Worm (Caenorhabditis elegans) whole organism, L3 larva: ENCODE results near the gene acl-14.

Source experiments
- ZK546.5 ChIP-seq: sonication (generic microtip); optimal IDR thresholded peaks from 2 replicates; lab custom pipeline; 2017; ENCODE audit warnings: missing biosample characterization, missing genetic modification characterization
- ama-1 ChIP-seq: fragments of 150-350 bp; optimal IDR thresholded peaks from 2 replicates; lab custom pipeline; 2018
- ceh-16 ChIP-seq: sonication (generic microtip); optimal IDR thresholded peaks from 2 replicates; lab custom pipeline; 2017; ENCODE audit warnings: missing biosample characterization, missing genetic modification characterization
- ceh-9 ChIP-seq: sonication (generic microtip); optimal IDR thresholded peaks from 2 replicates; lab custom pipeline; 2018; ENCODE audit warnings: missing biosample characterization, missing genetic modification characterization
- egl-27 ChIP-seq: sonication (generic microtip); optimal IDR thresholded peaks from 4 replicates; lab custom pipeline; 2017; ENCODE audit warnings: missing biosample characterization, missing genetic modification reagents, missing genetic modification characterization
- egl-5 ChIP-seq: fragments of 150-350 bp; optimal IDR thresholded peaks from 2 replicates; lab custom pipeline; 2017; ENCODE audit warnings: missing biosample characterization, missing genetic modification reagents, missing genetic modification characterization, inconsistent platforms
- elt-3 ChIP-seq, 3 experiments: fragments of 150-350 bp in 1 of 3; sonication (generic microtip) in 2 of 3; optimal IDR thresholded peaks; 2 replicates in 2 of 3; 4 replicates in 1 of 3; lab custom pipeline; 2014 to 2017; ENCODE audit warnings: missing biosample characterization in 3 of 3, missing genetic modification characterization in 3 of 3
- fkh-10 ChIP-seq: sonication (generic microtip); optimal IDR thresholded peaks from 2 replicates; lab custom pipeline; 2017; ENCODE audit warnings: missing biosample characterization, missing genetic modification reagents, missing genetic modification characterization
- fkh-2 ChIP-seq: fragments of 150-350 bp; optimal IDR thresholded peaks from 2 replicates; lab custom pipeline; 2014; ENCODE audit warnings: missing biosample characterization, missing genetic modification reagents, missing genetic modification characterization
- fos-1 ChIP-seq: fragments of 150-350 bp; optimal IDR thresholded peaks from 2 replicates; lab custom pipeline; 2014; ENCODE audit warnings: missing biosample characterization, missing genetic modification characterization
- hmg-11 ChIP-seq: sonication (generic microtip); optimal IDR thresholded peaks from 2 replicates; lab custom pipeline; 2016; ENCODE audit warnings: missing genetic modification characterization, missing compliant biosample characterization
- lin-15B ChIP-seq: fragments of 150-350 bp; optimal IDR thresholded peaks from 2 replicates; lab custom pipeline; 2014; ENCODE audit warnings: missing biosample characterization, missing genetic modification characterization
- lin-39 ChIP-seq: fragments of 150-350 bp; optimal IDR thresholded peaks from 2 replicates; lab custom pipeline; 2018; ENCODE audit warnings: missing biosample characterization, missing genetic modification reagents, missing genetic modification characterization
- lsy-12 ChIP-seq: sonication (generic microtip); optimal IDR thresholded peaks from 2 replicates; lab custom pipeline; 2016; ENCODE audit warnings: mild to moderate bottlenecking, missing genetic modification characterization, missing compliant biosample characterization
- mdl-1 ChIP-seq: fragments of 150-350 bp; optimal IDR thresholded peaks from 2 replicates; lab custom pipeline; 2014; ENCODE audit warnings: missing biosample characterization, missing genetic modification characterization
- mml-1 ChIP-seq: fragments of 150-350 bp; sonication (generic microtip); optimal IDR thresholded peaks from 3 replicates; lab custom pipeline; 2014; ENCODE audit warnings: missing biosample characterization, missing genetic modification characterization
- nfya-1 ChIP-seq: sonication (generic microtip); optimal IDR thresholded peaks from 2 replicates; lab custom pipeline; 2017; ENCODE audit warnings: missing genetic modification characterization, mild to moderate bottlenecking, missing compliant biosample characterization, antibody characterized with exemption, moderate library complexity; ENCODE audit not compliant: insufficient read depth
- nhr-12 ChIP-seq: fragments of 150-350 bp; optimal IDR thresholded peaks from 2 replicates; lab custom pipeline; 2014; ENCODE audit warnings: missing biosample characterization, missing genetic modification characterization
- nhr-23 ChIP-seq: fragments of 150-350 bp; optimal IDR thresholded peaks from 2 replicates; lab custom pipeline; 2014; ENCODE audit warnings: missing biosample characterization, missing genetic modification reagents, missing genetic modification characterization
- nhr-25 ChIP-seq: sonication (generic microtip); optimal IDR thresholded peaks from 2 replicates; lab custom pipeline; 2017; ENCODE audit warnings: missing biosample characterization, missing genetic modification characterization
- nhr-43 ChIP-seq: sonication (generic microtip); optimal IDR thresholded peaks from 2 replicates; lab custom pipeline; 2016; ENCODE audit warnings: mild to moderate bottlenecking, missing genetic modification characterization, missing compliant biosample characterization; ENCODE audit not compliant: poor library complexity, severe bottlenecking
- nhr-77 ChIP-seq: fragments of 150-350 bp; optimal IDR thresholded peaks from 2 replicates; lab custom pipeline; 2014; ENCODE audit warnings: missing biosample characterization, missing genetic modification characterization
- pha-4 ChIP-seq: fragments of 150-350 bp; optimal IDR thresholded peaks from 2 replicates; lab custom pipeline; 2014; ENCODE audit warnings: missing biosample characterization, missing genetic modification reagents, missing genetic modification characterization
- sea-2 ChIP-seq: fragments of 150-350 bp; sonication (generic microtip); optimal IDR thresholded peaks from 4 replicates; lab custom pipeline; 2014; ENCODE audit warnings: missing biosample characterization, missing genetic modification reagents, missing genetic modification characterization
- tbx-2 ChIP-seq: sonication (generic microtip); optimal IDR thresholded peaks from 2 replicates; lab custom pipeline; 2016; ENCODE audit warnings: mild to moderate bottlenecking, missing genetic modification characterization, missing compliant biosample characterization
- unc-39 ChIP-seq: sonication (generic microtip); optimal IDR thresholded peaks from 4 replicates; lab custom pipeline; 2017; ENCODE audit warnings: missing biosample characterization, missing genetic modification characterization
- unc-62 ChIP-seq: fragments of 150-350 bp; sonication (generic microtip); optimal IDR thresholded peaks from 4 replicates; lab custom pipeline; 2014; ENCODE audit warnings: missing biosample characterization, missing genetic modification reagents, missing genetic modification characterization
- zag-1 ChIP-seq: fragments of 150-350 bp; optimal IDR thresholded peaks from 2 replicates; lab custom pipeline; 2014; ENCODE audit warnings: missing biosample characterization, missing genetic modification characterization
- ztf-11 ChIP-seq: fragments of 150-350 bp; optimal IDR thresholded peaks from 2 replicates; lab custom pipeline; 2014; ENCODE audit warnings: missing biosample characterization, missing genetic modification characterization
- ztf-4 ChIP-seq: fragments of 150-350 bp; optimal IDR thresholded peaks from 2 replicates; lab custom pipeline; 2014; ENCODE audit warnings: missing biosample characterization, missing genetic modification characterization

The acl-14 gene

ce11 chrV:9316970-9317369, 16.5 kb downstream of the acl-14 start:
- peak; percentile 59 for TF ChIP-seq fkh-10 (GFP tag; lab: Kevin White, UChicago)
- no peak for TF ChIP-seq nhr-43

- TF ChIP-seq lin-15B (tag; lab: Kevin White, UChicago), result no peak
- TF ChIP-seq, all 47 proteins: peak for 0
Observed at ce11 chrV:9314408-9314807, 19.0 kb downstream of the acl-14 start.

- TF ChIP-seq fkh-10 (GFP tag; lab: Kevin White, UChicago) (peak; percentile 79), mml-1 (tag; lab: Kevin White, UChicago) (no peak)
Observed at ce11 chrV:9312377-9312776, 21.1 kb downstream of the acl-14 start.

- no peak for TF ChIP-seq sea-2 (GFP tag; lab: Kevin White, UChicago)
- no peak for TF ChIP-seq ztf-4 (tag; lab: Kevin White, UChicago)
- no peak for TF ChIP-seq ztf-11
- no peak for TF ChIP-seq mml-1 (tag; lab: Kevin White, UChicago)
- no peak for TF ChIP-seq nhr-12 (tag; lab: Kevin White, UChicago)
- TF ChIP-seq hmg-11, result no peak
- no peak for TF ChIP-seq ama-1 (lab: Kevin White, UChicago)
- TF ChIP-seq unc-62 (GFP tag; lab: Kevin White, UChicago), result no peak
- TF ChIP-seq lin-15B (tag; lab: Kevin White, UChicago), result no peak
- TF ChIP-seq zag-1, result no peak
- TF ChIP-seq ZK546.5 (tag; lab: Kevin White, UChicago), result no peak
- TF ChIP-seq fkh-10 (GFP tag; lab: Kevin White, UChicago), result no peak
- TF ChIP-seq egl-27 (tag; lab: Kevin White, UChicago), result no peak
- no peak for TF ChIP-seq nhr-25 (tag; lab: Kevin White, UChicago)
- no peak for TF ChIP-seq fos-1 (tag; lab: Kevin White, UChicago)
- TF ChIP-seq lsy-12, result no peak
- TF ChIP-seq ceh-9 (tag; lab: Kevin White, UChicago), result no peak
- no peak for TF ChIP-seq elt-3 (tag; optimal IDR thresholded peaks at IDR 0.05; lab: Kevin White, UChicago)
Observed at ce11 chrV:9305116-9305515, 28.3 kb downstream of the acl-14 start, which contains the start of gene F44A2.3. F44A2.3 (plus strand) TSS chrV:9305416.

ce11 chrV:9303026-9303425, 30.4 kb downstream of the acl-14 start, which contains the start of gene nhr-39:
nhr-39 (plus strand) TSS chrV:9303326.
- no peak for TF ChIP-seq egl-5 (tag; lab: Kevin White, UChicago)
- TF ChIP-seq nfya-1 (tag; lab: Kevin White, UChicago), result no peak
- no peak for TF ChIP-seq unc-39 (tag; lab: Kevin White, UChicago)
- TF ChIP-seq fkh-2 (tag; lab: Kevin White, UChicago), result no peak
- TF ChIP-seq mdl-1, result no peak
- TF ChIP-seq nhr-77 (tag; lab: Kevin White, UChicago), result no peak
- TF ChIP-seq ZK546.5 (tag; lab: Kevin White, UChicago), result no peak
- no peak for TF ChIP-seq tbx-2 (tag; lab: Kevin White, UChicago)
- no peak for TF ChIP-seq ztf-4 (tag; lab: Kevin White, UChicago)
- no peak for TF ChIP-seq fkh-10 (GFP tag; lab: Kevin White, UChicago)
- no peak for TF ChIP-seq nhr-23 (tag; lab: Kevin White, UChicago)
- TF ChIP-seq ceh-16, result no peak
- no peak for TF ChIP-seq zag-1
- TF ChIP-seq nhr-43, result no peak

- TF ChIP-seq lin-39 (tag; lab: Kevin White, UChicago), result no peak
- TF ChIP-seq pha-4 (tag; lab: Kevin White, UChicago), result peak; percentile 23
Observed at ce11 chrV:9297332-9297731, 36.1 kb downstream of the acl-14 start, which contains the start of gene F44A2.5. F44A2.5 (plus strand) TSS chrV:9297632.

- TF ChIP-seq ztf-11 (no peak), pha-4 (tag; lab: Kevin White, UChicago) (peak; percentile 17)
Observed at ce11 chrV:9295581-9295980, 37.9 kb downstream of the acl-14 start.
